Fruit fly (Drosophila melanogaster) whole organism, prepupa: Measurements from ENCODE around the gene Ir100a.

Source experiments
- Blimp-1 ChIP-seq: fragments of 200-800 bp; sonication (Bioruptor generic); optimal IDR thresholded peaks from 3 replicates; lab custom pipeline; 2017; ENCODE audit warnings: missing biosample characterization, missing genetic modification characterization, mild to moderate bottlenecking, moderate library complexity, missing genetic modification reagents
- CG4318 ChIP-seq: fragments of 200-800 bp; sonication (Bioruptor generic); optimal IDR thresholded peaks from 3 replicates; lab custom pipeline; 2017; ENCODE audit warnings: missing biosample characterization, mild to moderate bottlenecking, missing genetic modification characterization
- CG6792 ChIP-seq: fragments of 200-800 bp; sonication (Bioruptor generic); optimal IDR thresholded peaks from 3 replicates; lab custom pipeline; 2016; ENCODE audit warnings: missing biosample characterization, missing genetic modification characterization
- CG7368 ChIP-seq: fragments of 200-800 bp; sonication (Bioruptor generic); optimal IDR thresholded peaks from 3 replicates; lab custom pipeline; 2016; ENCODE audit warnings: missing biosample characterization, missing genetic modification characterization
- Hr39 ChIP-seq: fragments of 200-800 bp; sonication (Bioruptor generic); optimal IDR thresholded peaks from 2 replicates; lab custom pipeline; 2016; ENCODE audit warnings: missing biosample characterization, missing genetic modification characterization
- Hr4 ChIP-seq: fragments of 200-800 bp; sonication (Bioruptor generic); optimal IDR thresholded peaks from 3 replicates; lab custom pipeline; 2016; ENCODE audit warnings: missing biosample characterization, missing genetic modification characterization
- Lpt ChIP-seq: fragments of 200-800 bp; sonication (Bioruptor generic); optimal IDR thresholded peaks from 3 replicates; lab custom pipeline; 2016; ENCODE audit warnings: missing biosample characterization, missing genetic modification characterization
- OdsH ChIP-seq: fragments of 200-800 bp; sonication (Bioruptor generic); optimal IDR thresholded peaks from 3 replicates; lab custom pipeline; 2016; ENCODE audit warnings: missing biosample characterization, missing genetic modification characterization
- achi ChIP-seq: fragments of 200-800 bp; sonication (Bioruptor generic); optimal IDR thresholded peaks from 3 replicates; lab custom pipeline; 2016; ENCODE audit warnings: missing biosample characterization, missing genetic modification characterization
- dac ChIP-seq: fragments of 200-800 bp; sonication (Bioruptor generic); optimal IDR thresholded peaks from 2 replicates; lab custom pipeline; 2017; ENCODE audit warnings: missing biosample characterization, mild to moderate bottlenecking, missing genetic modification characterization
- dsx ChIP-seq: fragments of 200-800 bp; optimal IDR thresholded peaks from 3 replicates; lab custom pipeline; 2019; ENCODE audit warnings: missing biosample characterization, mild to moderate bottlenecking, missing genetic modification characterization, moderate library complexity; ENCODE audit not compliant: poor library complexity, severe bottlenecking
- fd59A ChIP-seq: fragments of 200-800 bp; sonication (Bioruptor generic); optimal IDR thresholded peaks from 2 replicates; lab custom pipeline; 2017; ENCODE audit warnings: missing biosample characterization, mild to moderate bottlenecking, missing genetic modification characterization, missing genetic modification reagents
- net ChIP-seq: fragments of 200-800 bp; sonication (Bioruptor generic); optimal IDR thresholded peaks from 3 replicates; lab custom pipeline; 2016; ENCODE audit warnings: missing biosample characterization, missing genetic modification characterization
- vri ChIP-seq: fragments of 200-800 bp; sonication (Bioruptor generic); optimal IDR thresholded peaks from 3 replicates; lab custom pipeline; 2016; ENCODE audit warnings: missing biosample characterization, mild to moderate bottlenecking, missing genetic modification characterization

DNA sequence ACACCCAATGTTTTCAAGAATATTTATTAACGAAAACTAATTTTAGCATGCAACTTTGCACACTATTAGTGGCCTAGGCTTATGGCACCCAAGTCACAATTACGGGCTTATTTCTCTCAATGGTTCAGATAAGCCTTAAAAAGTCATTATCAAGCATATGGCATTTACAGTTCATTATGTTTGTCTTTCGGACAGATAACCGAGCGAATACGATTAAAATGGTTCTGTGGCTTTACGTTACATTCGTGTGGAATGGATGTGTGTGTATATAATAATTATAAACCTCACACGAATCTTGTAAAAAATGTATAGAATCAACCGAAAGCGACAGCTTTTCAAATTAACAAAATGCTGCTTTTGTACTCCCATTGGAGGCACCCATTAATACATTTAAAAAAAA lies 7.8 kb downstream of the Ir100a start:
- TF ChIP-seq dac (GFP tag; lab: Kevin White, UChicago): no peak
- TF ChIP-seq OdsH (GFP tag; lab: Kevin White, UChicago): no peak
- no peak for TF ChIP-seq fd59A
- no peak for TF ChIP-seq CG6792
- TF ChIP-seq vri: no peak
- no peak for TF ChIP-seq CG7368 (GFP tag; lab: Kevin White, UChicago)
- no peak for TF ChIP-seq Blimp-1 (GFP tag; lab: Kevin White, UChicago)
- no peak for TF ChIP-seq CG4318 (GFP tag; lab: Kevin White, UChicago)
- no peak for TF ChIP-seq net (GFP tag; lab: Kevin White, UChicago)
- no peak for TF ChIP-seq achi (GFP tag; lab: Kevin White, UChicago)
- TF ChIP-seq Hr39 (GFP tag; lab: Kevin White, UChicago): no peak
- no peak for TF ChIP-seq Lpt (GFP tag; lab: Kevin White, UChicago)
- TF ChIP-seq Hr4 (GFP tag; lab: Kevin White, UChicago): no peak
- TF ChIP-seq dsx (GFP tag; lab: Kevin White, UChicago): no peak
